Fruit fly (Drosophila melanogaster): ENCODE data around the gene CG42637.
A peak's percentile ranks its signal among the peaks of the same experiment; 100 is the strongest.

- TF ChIP-seq CG33213 (GFP tag; optimal IDR thresholded peaks at IDR 0.05) (no peak), usp (GFP tag; optimal IDR thresholded peaks at IDR 0.05) (no peak), PHDP (tag; optimal IDR thresholded peaks at IDR 0.05) (peak; percentile 52), YL-1 (GFP tag; optimal IDR thresholded peaks at IDR 0.05) (no peak), gsb-n (tag; optimal IDR thresholded peaks at IDR 0.05) (no peak), CG13775 (GFP tag; optimal IDR thresholded peaks at IDR 0.05) (peak; percentile 81), CG3847 (GFP tag; IDR thresholded peaks at IDR 0.05) (peak; percentile 47), grn (GFP tag; optimal IDR thresholded peaks at IDR 0.05) (no peak), hth (optimal IDR thresholded peaks at IDR 0.05) (no peak), br (optimal IDR thresholded peaks at IDR 0.05) (no peak), CG6272 (GFP tag; IDR thresholded peaks at IDR 0.05) (no peak), gcm2 (GFP tag; optimal IDR thresholded peaks at IDR 0.05) (peak; percentile 53), tx (GFP tag; optimal IDR thresholded peaks at IDR 0.05) (peak; percentile 19)
Observed at dm6 chr3L:19790929-19791687, 2.3 kb downstream of the CG42637 start.
